Fruit fly (Drosophila melanogaster) whole organism, embryonic: ENCODE data around the gene CG33687.
A peak's percentile ranks its signal among the peaks of the same experiment; 100 is the strongest.

Experiments used
- Abd-B ChIP-seq: fragments of 200-800 bp; sonication (Bioruptor generic); optimal IDR thresholded peaks from 2 replicates; lab custom pipeline; 2018; ENCODE audit warnings: missing biosample characterization, mild to moderate bottlenecking, missing genetic modification characterization, moderate library complexity
- Ada2b ChIP-seq: fragments of 200-800 bp; sonication (Bioruptor generic); IDR thresholded peaks from 2 replicates; pipeline ENCODE4 v1.3.6; 2022; ENCODE audit warnings: missing biosample characterization, missing genetic modification characterization
- Asciz ChIP-seq: fragments of 200-800 bp; sonication (Bioruptor generic); optimal IDR thresholded peaks from 2 replicates; lab custom pipeline; 2017; ENCODE audit warnings: missing biosample characterization, mild to moderate bottlenecking, missing genetic modification characterization, missing genetic modification reagents
- Bdp1 ChIP-seq: fragments of 200-800 bp; sonication (Bioruptor generic); optimal IDR thresholded peaks from 3 replicates; lab custom pipeline; 2016; ENCODE audit warnings: missing biosample characterization, missing genetic modification characterization
- Bgb ChIP-seq: fragments of 200-800 bp; sonication (Bioruptor generic); IDR thresholded peaks from 2 replicates; pipeline ENCODE4 v1.3.6; 2022; ENCODE audit warnings: missing biosample characterization, missing genetic modification characterization; ENCODE audit not compliant: partially characterized antibody
- BtbVII ChIP-seq: fragments of 200-800 bp; sonication (Bioruptor generic); optimal IDR thresholded peaks from 3 replicates; lab custom pipeline; 2017; ENCODE audit warnings: missing biosample characterization, mild to moderate bottlenecking, missing genetic modification characterization
- CG10267 ChIP-seq: fragments of 200-800 bp; sonication (Bioruptor generic); optimal IDR thresholded peaks from 2 replicates; lab custom pipeline; 2018; ENCODE audit warnings: missing biosample characterization, mild to moderate bottlenecking, missing genetic modification characterization, moderate library complexity
- CG10462 ChIP-seq: fragments of 200-800 bp; sonication (Bioruptor generic); optimal IDR thresholded peaks from 2 replicates; lab custom pipeline; 2016; ENCODE audit warnings: missing biosample characterization, missing genetic modification characterization
- CG11398 ChIP-seq: fragments of 200-800 bp; sonication (Bioruptor generic); optimal IDR thresholded peaks from 2 replicates; lab custom pipeline; 2016; ENCODE audit warnings: missing biosample characterization, missing genetic modification characterization
- CG12071 ChIP-seq: fragments of 200-800 bp; sonication (Bioruptor generic); optimal IDR thresholded peaks from 3 replicates; lab custom pipeline; 2018; ENCODE audit warnings: missing biosample characterization, mild to moderate bottlenecking, missing genetic modification characterization
- CG12299 ChIP-seq: fragments of 200-800 bp; sonication (Bioruptor generic); optimal IDR thresholded peaks from 2 replicates; lab custom pipeline; 2018; ENCODE audit warnings: missing biosample characterization, mild to moderate bottlenecking, missing genetic modification characterization
- CG14667 ChIP-seq: fragments of 200-800 bp; sonication (Bioruptor generic); IDR thresholded peaks from 2 replicates; pipeline ENCODE4 v1.3.6; 2022; ENCODE audit warnings: missing biosample characterization, missing genetic modification characterization
- CG15479 ChIP-seq: fragments of 200-800 bp; sonication (Bioruptor generic); optimal IDR thresholded peaks from 3 replicates; lab custom pipeline; 2019; ENCODE audit warnings: missing biosample characterization, mild to moderate bottlenecking, missing genetic modification characterization, moderate library complexity
- CG17186 ChIP-seq: fragments of 200-800 bp; sonication (Bioruptor generic); optimal IDR thresholded peaks from 3 replicates; lab custom pipeline; 2017; ENCODE audit warnings: missing biosample characterization, missing genetic modification reagents, missing genetic modification characterization
- CG18476 ChIP-seq: fragments of 200-800 bp; sonication (Bioruptor generic); optimal IDR thresholded peaks from 2 replicates; lab custom pipeline; 2016; ENCODE audit warnings: missing biosample characterization, mild to moderate bottlenecking, missing genetic modification characterization
- CG2120 ChIP-seq: fragments of 200-800 bp; sonication (Bioruptor generic); optimal IDR thresholded peaks from 3 replicates; lab custom pipeline; 2016; ENCODE audit warnings: missing biosample characterization, missing genetic modification characterization
- CG30403 ChIP-seq: fragments of 200-800 bp; sonication (Bioruptor generic); optimal IDR thresholded peaks from 3 replicates; lab custom pipeline; 2016; ENCODE audit warnings: missing biosample characterization, missing genetic modification characterization
- CG31224 ChIP-seq: fragments of 200-800 bp; sonication (Bioruptor generic); IDR thresholded peaks from 2 replicates; pipeline ENCODE4 v1.3.6; 2022; ENCODE audit warnings: missing biosample characterization, missing genetic modification characterization
- CG3163 ChIP-seq: fragments of 200-800 bp; sonication (Bioruptor generic); optimal IDR thresholded peaks from 3 replicates; lab custom pipeline; 2016; ENCODE audit warnings: missing biosample characterization, missing genetic modification characterization
- CG6175 ChIP-seq: fragments of 200-800 bp; sonication (Bioruptor generic); IDR thresholded peaks from 3 replicates; pipeline ENCODE4 v1.3.6; 2022; ENCODE audit warnings: missing biosample characterization, missing genetic modification characterization
- CG6813 ChIP-seq: fragments of 200-800 bp; sonication (Bioruptor generic); optimal IDR thresholded peaks from 2 replicates; lab custom pipeline; 2017; ENCODE audit warnings: missing biosample characterization, missing genetic modification characterization, mild to moderate bottlenecking, moderate library complexity, missing genetic modification reagents
- CG7786 ChIP-seq: fragments of 200-800 bp; sonication (Bioruptor generic); optimal IDR thresholded peaks from 2 replicates; lab custom pipeline; 2016; ENCODE audit warnings: missing biosample characterization, missing genetic modification characterization
- CG8290 ChIP-seq, 3 experiments: fragments of 200-800 bp; sonication (Bioruptor generic); optimal IDR thresholded peaks; 2 replicates each; lab custom pipeline; 2016 to 2019; ENCODE audit warnings: missing biosample characterization in 3 of 3, missing genetic modification characterization in 3 of 3, mild to moderate bottlenecking in 2 of 3, moderate library complexity in 1 of 3
- CG9727 ChIP-seq: fragments of 200-800 bp; sonication (Bioruptor generic); optimal IDR thresholded peaks from 3 replicates; lab custom pipeline; 2017; ENCODE audit warnings: missing biosample characterization, mild to moderate bottlenecking, missing genetic modification characterization
- Dp ChIP-seq: fragments of 200-800 bp; sonication (Bioruptor generic); optimal IDR thresholded peaks from 2 replicates; lab custom pipeline; 2018; ENCODE audit warnings: missing biosample characterization, mild to moderate bottlenecking, missing genetic modification characterization, moderate library complexity
- E2f2 ChIP-seq: fragments of 200-800 bp; sonication (Bioruptor generic); IDR thresholded peaks from 2 replicates; pipeline ENCODE4 v1.3.6; 2022; ENCODE audit warnings: missing biosample characterization, missing genetic modification characterization
- HLH3B ChIP-seq: fragments of 200-800 bp; sonication (Bioruptor generic); IDR thresholded peaks from 2 replicates; pipeline ENCODE4 v1.3.6; 2022; ENCODE audit warnings: missing biosample characterization, missing genetic modification characterization
- Hey ChIP-seq: fragments of 200-800 bp; sonication (Bioruptor generic); optimal IDR thresholded peaks from 3 replicates; lab custom pipeline; 2018; ENCODE audit warnings: missing biosample characterization, mild to moderate bottlenecking, missing genetic modification characterization
- Nf-YB ChIP-seq: fragments of 200-800 bp; sonication (Bioruptor generic); optimal IDR thresholded peaks from 3 replicates; lab custom pipeline; 2019; ENCODE audit warnings: missing biosample characterization, mild to moderate bottlenecking, missing genetic modification characterization, moderate library complexity
- Opbp ChIP-seq: fragments of 200-800 bp; sonication (Bioruptor generic); IDR thresholded peaks from 3 replicates; pipeline ENCODE4 v1.3.6; 2022; ENCODE audit warnings: missing biosample characterization, missing genetic modification characterization; ENCODE audit not compliant: partially characterized antibody
- Ravus ChIP-seq: fragments of 200-800 bp; sonication (Bioruptor generic); IDR thresholded peaks from 2 replicates; pipeline ENCODE4 v1.3.6; 2022; ENCODE audit warnings: missing biosample characterization, missing genetic modification characterization
- Ssrp ChIP-seq: fragments of 200-800 bp; sonication (Bioruptor generic); optimal IDR thresholded peaks from 2 replicates; lab custom pipeline; 2018; ENCODE audit warnings: missing biosample characterization, mild to moderate bottlenecking, missing genetic modification characterization, moderate library complexity
- aop ChIP-seq: fragments of 200-800 bp; sonication (Bioruptor generic); IDR thresholded peaks from 2 replicates; pipeline ENCODE4 v1.3.6; 2022; ENCODE audit warnings: missing biosample characterization, missing genetic modification characterization
- ap ChIP-seq: fragments of 200-800 bp; sonication (Bioruptor generic); IDR thresholded peaks from 2 replicates; pipeline ENCODE4 v1.3.6; 2022; ENCODE audit warnings: missing biosample characterization, missing genetic modification characterization
- btn ChIP-seq: fragments of 200-800 bp; sonication (Bioruptor generic); optimal IDR thresholded peaks from 2 replicates; lab custom pipeline; 2016; ENCODE audit warnings: missing biosample characterization, missing genetic modification characterization
- caup ChIP-seq: fragments of 200-800 bp; sonication (Bioruptor generic); optimal IDR thresholded peaks from 3 replicates; lab custom pipeline; 2017; ENCODE audit warnings: missing biosample characterization, mild to moderate bottlenecking, missing genetic modification characterization, moderate library complexity; ENCODE audit not compliant: severe bottlenecking
- chinmo ChIP-seq: fragments of 200-800 bp; sonication (Bioruptor generic); IDR thresholded peaks from 4 replicates; pipeline ENCODE4 v1.3.6; 2022; ENCODE audit warnings: missing biosample characterization, missing genetic modification characterization; ENCODE audit not compliant: partially characterized antibody
- da ChIP-seq: fragments of 200-800 bp; sonication (Bioruptor generic); optimal IDR thresholded peaks from 2 replicates; lab custom pipeline; 2016; ENCODE audit warnings: missing biosample characterization, missing genetic modification characterization
- disco-r ChIP-seq: fragments of 200-800 bp; sonication (Bioruptor generic); optimal IDR thresholded peaks from 2 replicates; lab custom pipeline; 2016; ENCODE audit warnings: missing biosample characterization, missing genetic modification characterization
- dmrt11E ChIP-seq: fragments of 200-800 bp; sonication (Bioruptor generic); optimal IDR thresholded peaks from 3 replicates; lab custom pipeline; 2018; ENCODE audit warnings: missing biosample characterization, mild to moderate bottlenecking, missing genetic modification characterization, moderate library complexity
- hkb ChIP-seq, 2 experiments: fragments of 200-800 bp in 1 of 2; fragments of >200 bp in 1 of 2; sonication (Bioruptor generic) in 1 of 2; IDR thresholded peaks in 1 of 2; optimal IDR thresholded peaks in 1 of 2; 2 replicates each; pipeline versions ENCODE4 v1.3.6 to Lab custom; 2017 to 2022; ENCODE audit warnings: missing biosample characterization in 1 of 2, missing genetic modification characterization in 1 of 2
- pho ChIP-seq: fragments of 200-800 bp; sonication (Bioruptor generic); optimal IDR thresholded peaks from 2 replicates; lab custom pipeline; 2016; ENCODE audit warnings: missing biosample characterization, missing genetic modification characterization
- rib ChIP-seq: fragments of 200-800 bp; sonication (Bioruptor generic); IDR thresholded peaks from 2 replicates; pipeline ENCODE4 v1.3.6; 2022; ENCODE audit warnings: missing biosample characterization, missing genetic modification characterization
- ssp ChIP-seq: fragments of 200-800 bp; sonication (Bioruptor generic); IDR thresholded peaks from 2 replicates; pipeline ENCODE4 v1.3.6; 2022; ENCODE audit warnings: missing biosample characterization, missing genetic modification characterization
- sug ChIP-seq: fragments of 200-800 bp; optimal IDR thresholded peaks from 2 replicates; lab custom pipeline; 2019; ENCODE audit warnings: missing biosample characterization, mild to moderate bottlenecking, missing genetic modification characterization, moderate library complexity
- tgo ChIP-seq: fragments of 200-800 bp; sonication (Bioruptor generic); IDR thresholded peaks from 3 replicates; pipeline ENCODE4 v1.3.6; 2022; ENCODE audit warnings: missing biosample characterization, missing genetic modification characterization
- tin ChIP-seq: fragments of 200-800 bp; sonication (Bioruptor generic); optimal IDR thresholded peaks from 3 replicates; lab custom pipeline; 2016; ENCODE audit warnings: missing biosample characterization, missing genetic modification characterization
- tna ChIP-seq: fragments of 200-800 bp; sonication (Bioruptor generic); IDR thresholded peaks from 2 replicates; pipeline ENCODE4 v1.3.6; 2022; ENCODE audit warnings: missing biosample characterization, missing genetic modification characterization; ENCODE audit not compliant: partially characterized antibody
- trem ChIP-seq: fragments of 200-800 bp; optimal IDR thresholded peaks from 3 replicates; lab custom pipeline; 2019; ENCODE audit warnings: missing biosample characterization, mild to moderate bottlenecking, missing genetic modification characterization, moderate library complexity
- z ChIP-seq: fragments of 200-800 bp; sonication (Bioruptor generic); IDR thresholded peaks from 3 replicates; pipeline ENCODE4 v1.3.6; 2022; ENCODE audit warnings: missing biosample characterization, missing genetic modification characterization

CG33687 gene

dm6 chr3L:16158322-16158721, 39.3 kb upstream of the CG33687 start (continued):
- TF ChIP-seq caup (GFP tag; lab: Kevin White, UChicago) (no peak), da (GFP tag; lab: Kevin White, UChicago) (no peak), CG7786 (no peak), CG9727 (GFP tag; lab: Kevin White, UChicago) (no peak), rib (GFP tag; lab: Robert Waterston, UW) (0 out of 2 replicates have a peak, but pooled peaks have one; percentile 24), CG6175 (GFP tag; lab: Robert Waterston, UW) (peak; percentile 30; the same call in 1 of the 3 replicates), CG8290 (GFP tag; optimal IDR thresholded peaks at IDR 0.05; lab: Kevin White, UChicago) (no peak), CG8290 (tag; optimal IDR thresholded peaks at IDR 0.05; lab: Kevin White, UChicago) (peak in 1 of 2 experiments; percentile 33), CG10462 (GFP tag; lab: Kevin White, UChicago) (no peak), CG3163 (GFP tag; lab: Kevin White, UChicago) (no peak), CG15479 (GFP tag; lab: Kevin White, UChicago) (no peak), ssp (GFP tag; lab: Robert Waterston, UW) (no peak), CG18476 (no peak), CG31224 (no peak), dmrt11E (tag; lab: Kevin White, UChicago) (no peak), CG30403 (GFP tag; lab: Kevin White, UChicago) (no peak), Ssrp (no peak), btn (GFP tag; lab: Kevin White, UChicago) (no peak), tna (GFP tag; lab: Robert Waterston, UW) (peak; percentile 77), Hey (tag; lab: Kevin White, UChicago) (no peak), sug (no peak), chinmo (GFP tag; lab: Robert Waterston, UW) (0 out of 4 replicates have a peak, but pooled peaks have one; percentile 44), ap (GFP tag; lab: Robert Waterston, UW) (no peak), pho (GFP tag; lab: Kevin White, UChicago) (no peak), Asciz (GFP tag; lab: Kevin White, UChicago) (no peak), HLH3B (0 out of 2 replicates have a peak, but pooled peaks have one; percentile 29), Ravus (GFP tag; lab: Robert Waterston, UW) (no peak), CG12299 (tag; lab: Kevin White, UChicago) (no peak), CG12071 (GFP tag; lab: Kevin White, UChicago) (no peak), CG14667 (GFP tag; lab: Robert Waterston, UW) (no peak), disco-r (no peak), Bdp1 (GFP tag; lab: Kevin White, UChicago) (no peak), CG6813 (GFP tag; lab: Kevin White, UChicago) (no peak), CG2120 (GFP tag; lab: Kevin White, UChicago) (no peak), E2f2 (GFP tag; lab: Robert Waterston, UW) (no peak), aop (GFP tag; lab: Robert Waterston, UW) (no peak), Bgb (GFP tag; lab: Robert Waterston, UW) (peak; percentile 61), CG11398 (GFP tag; lab: Kevin White, UChicago) (no peak), trem (no peak), tin (GFP tag; lab: Kevin White, UChicago) (no peak), hkb (optimal IDR thresholded peaks at IDR 0.05; lab: Kevin White, UChicago) (no peak), hkb (GFP tag; IDR thresholded peaks at IDR 0.05; lab: Robert Waterston, UW) (no peak), CG17186 (no peak), Dp (GFP tag; lab: Kevin White, UChicago) (no peak), CG10267 (tag; lab: Kevin White, UChicago) (no peak), BtbVII (no peak), Opbp (GFP tag; lab: Robert Waterston, UW) (0 out of 3 replicates have a peak, but pooled peaks have one; percentile 29), Abd-B (GFP tag; lab: Kevin White, UChicago) (no peak), Nf-YB (GFP tag; lab: Kevin White, UChicago) (no peak), z (GFP tag; lab: Robert Waterston, UW) (no peak), Ada2b (GFP tag; lab: Robert Waterston, UW) (0 out of 2 replicates have a peak, but pooled peaks have one; percentile 11), tgo (GFP tag; lab: Robert Waterston, UW) (no peak)
